Worm (Caenorhabditis elegans) whole organism, L3 larva: ENCODE results near the gene nhr-186.
A peak's percentile ranks its signal among the peaks of the same experiment; 100 is the strongest.

Source experiments
- R02D3.7 ChIP-seq: fragments of 150-350 bp; optimal IDR thresholded peaks from 2 replicates; lab custom pipeline; 2014; ENCODE audit warnings: missing biosample characterization, missing genetic modification characterization
- aly-2 ChIP-seq: fragments of 150-350 bp; optimal IDR thresholded peaks from 2 replicates; lab custom pipeline; 2014; ENCODE audit warnings: missing biosample characterization, missing genetic modification characterization
- ceh-16 ChIP-seq: sonication (generic microtip); optimal IDR thresholded peaks from 2 replicates; lab custom pipeline; 2017; ENCODE audit warnings: missing biosample characterization, missing genetic modification characterization
- ceh-28 ChIP-seq: fragments of 150-350 bp; optimal IDR thresholded peaks from 2 replicates; lab custom pipeline; 2014; ENCODE audit warnings: missing biosample characterization, missing genetic modification reagents, missing genetic modification characterization
- ceh-82 ChIP-seq: fragments of 150-350 bp; optimal IDR thresholded peaks from 2 replicates; lab custom pipeline; 2014; ENCODE audit warnings: missing biosample characterization, missing genetic modification characterization
- egl-27 ChIP-seq: sonication (generic microtip); optimal IDR thresholded peaks from 4 replicates; lab custom pipeline; 2017; ENCODE audit warnings: missing biosample characterization, missing genetic modification reagents, missing genetic modification characterization
- elt-1 ChIP-seq: fragments of 150-350 bp; optimal IDR thresholded peaks from 2 replicates; lab custom pipeline; 2014; ENCODE audit warnings: missing biosample characterization, missing genetic modification characterization
- elt-2 ChIP-seq: sonication (generic microtip); optimal IDR thresholded peaks from 2 replicates; lab custom pipeline; 2016; ENCODE audit warnings: missing genetic modification reagents, mild to moderate bottlenecking, missing genetic modification characterization, missing compliant biosample characterization
- elt-3 ChIP-seq, 3 experiments: fragments of 150-350 bp in 1 of 3; sonication (generic microtip) in 2 of 3; optimal IDR thresholded peaks; 2 replicates in 2 of 3; 4 replicates in 1 of 3; lab custom pipeline; 2014 to 2017; ENCODE audit warnings: missing biosample characterization in 3 of 3, missing genetic modification characterization in 3 of 3
- eor-1 ChIP-seq, 2 experiments: fragments of 150-350 bp; optimal IDR thresholded peaks; 2 replicates each; lab custom pipeline; 2014 to 2018; ENCODE audit warnings: missing biosample characterization in 2 of 2, missing genetic modification characterization in 2 of 2
- fkh-2 ChIP-seq: fragments of 150-350 bp; optimal IDR thresholded peaks from 2 replicates; lab custom pipeline; 2014; ENCODE audit warnings: missing biosample characterization, missing genetic modification reagents, missing genetic modification characterization
- fos-1 ChIP-seq: fragments of 150-350 bp; optimal IDR thresholded peaks from 2 replicates; lab custom pipeline; 2014; ENCODE audit warnings: missing biosample characterization, missing genetic modification characterization
- hmg-11 ChIP-seq: sonication (generic microtip); optimal IDR thresholded peaks from 2 replicates; lab custom pipeline; 2016; ENCODE audit warnings: missing genetic modification characterization, missing compliant biosample characterization
- lin-15B ChIP-seq: fragments of 150-350 bp; optimal IDR thresholded peaks from 2 replicates; lab custom pipeline; 2014; ENCODE audit warnings: missing biosample characterization, missing genetic modification characterization
- lin-39 ChIP-seq: fragments of 150-350 bp; optimal IDR thresholded peaks from 2 replicates; lab custom pipeline; 2018; ENCODE audit warnings: missing biosample characterization, missing genetic modification reagents, missing genetic modification characterization
- lsy-12 ChIP-seq: sonication (generic microtip); optimal IDR thresholded peaks from 2 replicates; lab custom pipeline; 2016; ENCODE audit warnings: mild to moderate bottlenecking, missing genetic modification characterization, missing compliant biosample characterization
- mdl-1 ChIP-seq: fragments of 150-350 bp; optimal IDR thresholded peaks from 2 replicates; lab custom pipeline; 2014; ENCODE audit warnings: missing biosample characterization, missing genetic modification characterization
- mml-1 ChIP-seq: fragments of 150-350 bp; sonication (generic microtip); optimal IDR thresholded peaks from 3 replicates; lab custom pipeline; 2014; ENCODE audit warnings: missing biosample characterization, missing genetic modification characterization
- nfya-1 ChIP-seq: sonication (generic microtip); optimal IDR thresholded peaks from 2 replicates; lab custom pipeline; 2017; ENCODE audit warnings: missing genetic modification characterization, mild to moderate bottlenecking, missing compliant biosample characterization, antibody characterized with exemption, moderate library complexity; ENCODE audit not compliant: insufficient read depth
- nhr-11 ChIP-seq: fragments of 150-350 bp; optimal IDR thresholded peaks from 2 replicates; lab custom pipeline; 2014; ENCODE audit warnings: missing biosample characterization, missing genetic modification characterization
- nhr-23 ChIP-seq: fragments of 150-350 bp; optimal IDR thresholded peaks from 2 replicates; lab custom pipeline; 2014; ENCODE audit warnings: missing biosample characterization, missing genetic modification reagents, missing genetic modification characterization
- nhr-237 ChIP-seq: fragments of 150-350 bp; optimal IDR thresholded peaks from 2 replicates; lab custom pipeline; 2014; ENCODE audit warnings: missing biosample characterization, missing genetic modification characterization
- nhr-25 ChIP-seq: sonication (generic microtip); optimal IDR thresholded peaks from 2 replicates; lab custom pipeline; 2017; ENCODE audit warnings: missing biosample characterization, missing genetic modification characterization
- nhr-28 ChIP-seq: fragments of 150-350 bp; optimal IDR thresholded peaks from 2 replicates; lab custom pipeline; 2014; ENCODE audit warnings: missing biosample characterization, missing genetic modification characterization
- nhr-43 ChIP-seq: sonication (generic microtip); optimal IDR thresholded peaks from 2 replicates; lab custom pipeline; 2016; ENCODE audit warnings: mild to moderate bottlenecking, missing genetic modification characterization, missing compliant biosample characterization; ENCODE audit not compliant: poor library complexity, severe bottlenecking
- nhr-67 ChIP-seq: fragments of 150-350 bp; optimal IDR thresholded peaks from 2 replicates; lab custom pipeline; 2014; ENCODE audit warnings: missing biosample characterization, missing genetic modification characterization
- nhr-76 ChIP-seq: fragments of 150-350 bp; sonication (generic microtip); optimal IDR thresholded peaks from 5 replicates; lab custom pipeline; 2014; ENCODE audit warnings: missing biosample characterization, missing genetic modification characterization
- nhr-77 ChIP-seq: fragments of 150-350 bp; optimal IDR thresholded peaks from 2 replicates; lab custom pipeline; 2014; ENCODE audit warnings: missing biosample characterization, missing genetic modification characterization
- pha-4 ChIP-seq: fragments of 150-350 bp; optimal IDR thresholded peaks from 2 replicates; lab custom pipeline; 2014; ENCODE audit warnings: missing biosample characterization, missing genetic modification reagents, missing genetic modification characterization
- pqm-1 ChIP-seq: fragments of 150-350 bp; optimal IDR thresholded peaks from 2 replicates; lab custom pipeline; 2017; ENCODE audit warnings: missing biosample characterization, missing genetic modification characterization, inconsistent platforms
- skn-1 ChIP-seq: fragments of 150-350 bp; optimal IDR thresholded peaks from 2 replicates; lab custom pipeline; 2014; ENCODE audit warnings: missing biosample characterization, missing genetic modification characterization
- snpc-4 ChIP-seq: fragments of 150-350 bp; optimal IDR thresholded peaks from 2 replicates; lab custom pipeline; 2014; ENCODE audit warnings: missing biosample characterization, missing genetic modification characterization
- tbx-2 ChIP-seq: sonication (generic microtip); optimal IDR thresholded peaks from 2 replicates; lab custom pipeline; 2016; ENCODE audit warnings: mild to moderate bottlenecking, missing genetic modification characterization, missing compliant biosample characterization
- unc-39 ChIP-seq: sonication (generic microtip); optimal IDR thresholded peaks from 4 replicates; lab custom pipeline; 2017; ENCODE audit warnings: missing biosample characterization, missing genetic modification characterization
- unc-62 ChIP-seq: fragments of 150-350 bp; sonication (generic microtip); optimal IDR thresholded peaks from 4 replicates; lab custom pipeline; 2014; ENCODE audit warnings: missing biosample characterization, missing genetic modification reagents, missing genetic modification characterization
- zag-1 ChIP-seq: fragments of 150-350 bp; optimal IDR thresholded peaks from 2 replicates; lab custom pipeline; 2014; ENCODE audit warnings: missing biosample characterization, missing genetic modification characterization

nhr-186 gene

ce11 chrV:3810035-3810434, 44.7 kb downstream of the nhr-186 start:
- no peak for TF ChIP-seq zag-1
- no peak for TF ChIP-seq elt-1 (tag; lab: Kevin White, UChicago)
- no peak for TF ChIP-seq egl-27 (tag; lab: Kevin White, UChicago)
- TF ChIP-seq nhr-25 (tag; lab: Kevin White, UChicago), result no peak
- no peak for TF ChIP-seq ceh-28 (tag; lab: Kevin White, UChicago)
- TF ChIP-seq fos-1 (tag; lab: Kevin White, UChicago), result no peak
- no peak for TF ChIP-seq lin-15B (tag; lab: Kevin White, UChicago)
- no peak for TF ChIP-seq ceh-82 (tag; lab: Kevin White, UChicago)
- TF ChIP-seq nhr-76 (tag; lab: Kevin White, UChicago), result no peak
- TF ChIP-seq fkh-2 (tag; lab: Kevin White, UChicago), result no peak
- no peak for TF ChIP-seq nhr-237 (tag; lab: Kevin White, UChicago)
- TF ChIP-seq unc-39 (tag; lab: Kevin White, UChicago), result no peak
- TF ChIP-seq eor-1 (tag; optimal IDR thresholded peaks at IDR 0.05; lab: Kevin White, UChicago), result no peak
- no peak for TF ChIP-seq nhr-23 (tag; lab: Kevin White, UChicago)
- no peak for TF ChIP-seq R02D3.7 (tag; lab: Kevin White, UChicago)
- no peak for TF ChIP-seq mml-1 (tag; lab: Kevin White, UChicago)
- no peak for TF ChIP-seq unc-62 (GFP tag; lab: Kevin White, UChicago)
- TF ChIP-seq elt-3 (tag; optimal IDR thresholded peaks at IDR 0.05; lab: Kevin White, UChicago), result no peak
- no peak for TF ChIP-seq lin-39

ce11 chrV:3808336-3808735, 46.4 kb downstream of the nhr-186 start, which contains the start of gene srw-6:
Gene srw-6, plus strand, starts transcription at chrV:3808636.
- TF ChIP-seq nhr-67 (tag; lab: Kevin White, UChicago) (no peak), tbx-2 (tag; lab: Kevin White, UChicago) (no peak), pqm-1 (no peak), hmg-11 (no peak), nhr-76 (tag; lab: Kevin White, UChicago) (no peak), mdl-1 (tag; lab: Kevin White, UChicago) (no peak), nhr-43 (tag; lab: Kevin White, UChicago) (no peak), aly-2 (no peak), elt-2 (tag; lab: Kevin White, UChicago) (no peak), elt-3 (tag; optimal IDR thresholded peaks at IDR 0.05; lab: Kevin White, UChicago) (no peak), lsy-12 (tag; lab: Kevin White, UChicago) (no peak), nhr-28 (tag; lab: Kevin White, UChicago) (no peak), pha-4 (tag; lab: Kevin White, UChicago) (no peak), skn-1 (tag; lab: Kevin White, UChicago) (no peak), nhr-77 (tag; lab: Kevin White, UChicago) (no peak)

- TF ChIP-seq nfya-1 (peak; percentile 52), ceh-16 (tag; lab: Kevin White, UChicago) (no peak)
- TF ChIP-seq, all 47 proteins: peak for 1
Observed at ce11 chrV:3807846-3808245, 46.9 kb downstream of the nhr-186 start.

ce11 chrV:3805961-3806360, 48.8 kb downstream of the nhr-186 start, which contains the start of gene srw-7:
Gene srw-7, plus strand, starts transcription at chrV:3806261.
- TF ChIP-seq pqm-1 (no peak), nhr-67 (tag; lab: Kevin White, UChicago) (no peak), lsy-12 (tag; lab: Kevin White, UChicago) (no peak), lin-15B (tag; lab: Kevin White, UChicago) (no peak), elt-3 (tag; optimal IDR thresholded peaks at IDR 0.05; lab: Kevin White, UChicago) (no peak), nhr-43 (tag; lab: Kevin White, UChicago) (no peak), unc-39 (tag; lab: Kevin White, UChicago) (no peak), elt-1 (tag; lab: Kevin White, UChicago) (no peak), aly-2 (no peak)

ce11 chrV:3805499-3805898, 49.2 kb downstream of the nhr-186 start, which contains the start of gene R08F11.4:
Gene R08F11.4, minus strand, starts transcription at chrV:3805527.
- no peak for TF ChIP-seq pha-4 (tag; lab: Kevin White, UChicago)
- no peak for TF ChIP-seq eor-1 (tag; optimal IDR thresholded peaks at IDR 0.05; lab: Kevin White, UChicago)
- TF ChIP-seq snpc-4 (tag; lab: Kevin White, UChicago), result no peak
- TF ChIP-seq mml-1 (tag; lab: Kevin White, UChicago), result no peak
- no peak for TF ChIP-seq nhr-76 (tag; lab: Kevin White, UChicago)
- TF ChIP-seq elt-1 (tag; lab: Kevin White, UChicago), result no peak
- TF ChIP-seq nhr-11, result no peak
- TF ChIP-seq zag-1, result no peak
- TF ChIP-seq, all 47 proteins: peak for 0
